Fruit fly (Drosophila melanogaster) whole organism, prepupa: ENCODE measurements around the gene santa-maria.

Experiments used
- CG10631 ChIP-seq: fragments of 200-800 bp; sonication (Bioruptor generic); optimal IDR thresholded peaks from 2 replicates; lab custom pipeline; 2016; ENCODE audit warnings: missing biosample characterization, missing genetic modification characterization
- CG10669 ChIP-seq: fragments of 200-800 bp; sonication (Bioruptor generic); optimal IDR thresholded peaks from 3 replicates; lab custom pipeline; 2018; ENCODE audit warnings: missing biosample characterization, mild to moderate bottlenecking, missing genetic modification characterization, moderate library complexity
- CG15336 ChIP-seq: fragments of 200-800 bp; sonication (Bioruptor generic); IDR thresholded peaks from 2 replicates; pipeline ENCODE4 v1.3.6; 2022; ENCODE audit warnings: missing biosample characterization, missing genetic modification characterization
- CG1621 ChIP-seq: fragments of 200-800 bp; sonication (Bioruptor generic); optimal IDR thresholded peaks from 3 replicates; lab custom pipeline; 2018; ENCODE audit warnings: missing biosample characterization, mild to moderate bottlenecking, missing genetic modification characterization
- CG16779 ChIP-seq: fragments of 200-800 bp; sonication (Bioruptor generic); optimal IDR thresholded peaks from 3 replicates; lab custom pipeline; 2017; ENCODE audit warnings: missing biosample characterization, mild to moderate bottlenecking, missing genetic modification characterization
- CG3032 ChIP-seq: fragments of 200-800 bp; optimal IDR thresholded peaks from 2 replicates; lab custom pipeline; 2019; ENCODE audit warnings: missing biosample characterization, mild to moderate bottlenecking, missing genetic modification characterization, moderate library complexity
- CG31627 ChIP-seq: fragments of 200-800 bp; sonication (Bioruptor generic); optimal IDR thresholded peaks from 3 replicates; lab custom pipeline; 2016; ENCODE audit warnings: missing biosample characterization, missing genetic modification characterization
- CG32006 ChIP-seq: fragments of 200-800 bp; sonication (Bioruptor generic); optimal IDR thresholded peaks from 3 replicates; lab custom pipeline; 2017; ENCODE audit warnings: missing biosample characterization, mild to moderate bottlenecking, missing genetic modification characterization
- CG34406 ChIP-seq: fragments of 200-800 bp; sonication (Bioruptor generic); optimal IDR thresholded peaks from 3 replicates; lab custom pipeline; 2016; ENCODE audit warnings: missing biosample characterization, missing genetic modification characterization
- CG3919 ChIP-seq: fragments of 200-800 bp; sonication (Bioruptor generic); optimal IDR thresholded peaks from 3 replicates; lab custom pipeline; 2016; ENCODE audit warnings: missing biosample characterization, missing genetic modification characterization
- CG4318 ChIP-seq: fragments of 200-800 bp; sonication (Bioruptor generic); optimal IDR thresholded peaks from 3 replicates; lab custom pipeline; 2017; ENCODE audit warnings: missing biosample characterization, mild to moderate bottlenecking, missing genetic modification characterization
- CG6276 ChIP-seq: fragments of 200-800 bp; sonication (Bioruptor generic); optimal IDR thresholded peaks from 2 replicates; lab custom pipeline; 2017; ENCODE audit warnings: missing biosample characterization, mild to moderate bottlenecking, missing genetic modification characterization
- CG6792 ChIP-seq: fragments of 200-800 bp; sonication (Bioruptor generic); optimal IDR thresholded peaks from 3 replicates; lab custom pipeline; 2016; ENCODE audit warnings: missing biosample characterization, missing genetic modification characterization
- CG6808 ChIP-seq: fragments of 200-800 bp; sonication (Bioruptor generic); optimal IDR thresholded peaks from 3 replicates; lab custom pipeline; 2017; ENCODE audit warnings: missing biosample characterization, missing genetic modification characterization, mild to moderate bottlenecking, moderate library complexity, missing genetic modification reagents
- CG6854 ChIP-seq: fragments of 200-800 bp; sonication (Bioruptor generic); optimal IDR thresholded peaks from 2 replicates; lab custom pipeline; 2017; ENCODE audit warnings: missing biosample characterization, mild to moderate bottlenecking, missing genetic modification characterization
- CG7368 ChIP-seq: fragments of 200-800 bp; sonication (Bioruptor generic); optimal IDR thresholded peaks from 3 replicates; lab custom pipeline; 2016; ENCODE audit warnings: missing biosample characterization, missing genetic modification characterization
- CG8119 ChIP-seq: fragments of 200-800 bp; sonication (Bioruptor generic); IDR thresholded peaks from 3 replicates; pipeline ENCODE4 v1.3.6; 2022; ENCODE audit warnings: missing biosample characterization, missing genetic modification characterization
- CG8319 ChIP-seq: fragments of 200-800 bp; sonication (Bioruptor generic); optimal IDR thresholded peaks from 3 replicates; lab custom pipeline; 2016; ENCODE audit warnings: missing biosample characterization, missing genetic modification characterization
- CG8632 ChIP-seq: fragments of 200-800 bp; sonication (Bioruptor generic); optimal IDR thresholded peaks from 3 replicates; lab custom pipeline; 2016; ENCODE audit warnings: missing biosample characterization, missing genetic modification characterization
- CG9139 ChIP-seq: fragments of 200-800 bp; sonication (Bioruptor generic); optimal IDR thresholded peaks from 3 replicates; lab custom pipeline; 2017; ENCODE audit warnings: missing biosample characterization, mild to moderate bottlenecking, missing genetic modification characterization
- Eip75B ChIP-seq: fragments of 200-800 bp; sonication (Bioruptor generic); optimal IDR thresholded peaks from 3 replicates; lab custom pipeline; 2016; ENCODE audit warnings: missing biosample characterization, missing genetic modification characterization
- Eip78C ChIP-seq: fragments of 200-800 bp; sonication (Bioruptor generic); peaks from one replicate; lab custom pipeline; 2016; ENCODE audit warnings: missing biosample characterization, missing genetic modification characterization
- Ets96B ChIP-seq: fragments of 200-800 bp; optimal IDR thresholded peaks from 2 replicates; lab custom pipeline; 2019; ENCODE audit warnings: missing biosample characterization, mild to moderate bottlenecking, missing genetic modification characterization, moderate library complexity
- Gug ChIP-seq: fragments of 200-800 bp; sonication (Bioruptor generic); IDR thresholded peaks from 2 replicates; pipeline ENCODE4 v1.3.6; 2022; ENCODE audit warnings: missing biosample characterization, missing genetic modification characterization
- Hr38 ChIP-seq: sonication (Bioruptor generic); optimal IDR thresholded peaks from 2 replicates; lab custom pipeline; 2016; ENCODE audit warnings: missing biosample characterization, missing genetic modification characterization
- Hr39 ChIP-seq: fragments of 200-800 bp; sonication (Bioruptor generic); optimal IDR thresholded peaks from 2 replicates; lab custom pipeline; 2016; ENCODE audit warnings: missing biosample characterization, missing genetic modification characterization
- Hr4 ChIP-seq: fragments of 200-800 bp; sonication (Bioruptor generic); optimal IDR thresholded peaks from 3 replicates; lab custom pipeline; 2016; ENCODE audit warnings: missing biosample characterization, missing genetic modification characterization
- Lpt ChIP-seq: fragments of 200-800 bp; sonication (Bioruptor generic); optimal IDR thresholded peaks from 3 replicates; lab custom pipeline; 2016; ENCODE audit warnings: missing biosample characterization, missing genetic modification characterization
- Met ChIP-seq: fragments of 200-800 bp; sonication (Bioruptor generic); optimal IDR thresholded peaks from 3 replicates; lab custom pipeline; 2016; ENCODE audit warnings: missing biosample characterization, missing genetic modification characterization
- OdsH ChIP-seq: fragments of 200-800 bp; sonication (Bioruptor generic); optimal IDR thresholded peaks from 3 replicates; lab custom pipeline; 2016; ENCODE audit warnings: missing biosample characterization, missing genetic modification characterization
- Smox ChIP-seq: fragments of 200-800 bp; sonication (Bioruptor generic); optimal IDR thresholded peaks from 3 replicates; lab custom pipeline; 2016; ENCODE audit warnings: missing biosample characterization, missing genetic modification characterization
- Sox102F ChIP-seq: fragments of 200-800 bp; sonication (Bioruptor generic); optimal IDR thresholded peaks from 2 replicates; lab custom pipeline; 2016; ENCODE audit warnings: missing biosample characterization, mild to moderate bottlenecking, missing genetic modification characterization
- Sox15 ChIP-seq: fragments of 200-800 bp; sonication (Bioruptor generic); optimal IDR thresholded peaks from 3 replicates; lab custom pipeline; 2016; ENCODE audit warnings: missing biosample characterization, missing genetic modification characterization
- achi ChIP-seq: fragments of 200-800 bp; sonication (Bioruptor generic); optimal IDR thresholded peaks from 3 replicates; lab custom pipeline; 2016; ENCODE audit warnings: missing biosample characterization, missing genetic modification characterization
- acj6 ChIP-seq: fragments of 200-800 bp; sonication (Bioruptor generic); optimal IDR thresholded peaks from 3 replicates; lab custom pipeline; 2016; ENCODE audit warnings: missing biosample characterization, missing genetic modification characterization
- cyc ChIP-seq: fragments of 200-800 bp; sonication (Bioruptor generic); optimal IDR thresholded peaks from 3 replicates; lab custom pipeline; 2016; ENCODE audit warnings: missing biosample characterization, missing genetic modification characterization
- dac ChIP-seq: fragments of 200-800 bp; sonication (Bioruptor generic); optimal IDR thresholded peaks from 2 replicates; lab custom pipeline; 2017; ENCODE audit warnings: missing biosample characterization, mild to moderate bottlenecking, missing genetic modification characterization
- dsx ChIP-seq: fragments of 200-800 bp; optimal IDR thresholded peaks from 3 replicates; lab custom pipeline; 2019; ENCODE audit warnings: missing biosample characterization, mild to moderate bottlenecking, missing genetic modification characterization, moderate library complexity; ENCODE audit not compliant: poor library complexity, severe bottlenecking
- eg ChIP-seq: fragments of 200-800 bp; sonication (Bioruptor generic); IDR thresholded peaks from 3 replicates; pipeline ENCODE4 v1.3.6; 2022; ENCODE audit warnings: missing biosample characterization, missing genetic modification characterization
- esn ChIP-seq: fragments of 200-800 bp; sonication (Bioruptor generic); optimal IDR thresholded peaks from 2 replicates; lab custom pipeline; 2016; ENCODE audit warnings: missing biosample characterization, mild to moderate bottlenecking, missing genetic modification characterization, moderate library complexity
- fkh ChIP-seq: fragments of 200-800 bp; sonication (Bioruptor generic); optimal IDR thresholded peaks from 3 replicates; lab custom pipeline; 2017; ENCODE audit warnings: missing biosample characterization, mild to moderate bottlenecking, missing genetic modification characterization, moderate library complexity
- lz ChIP-seq: fragments of 200-800 bp; sonication (Bioruptor generic); optimal IDR thresholded peaks from 3 replicates; lab custom pipeline; 2016; ENCODE audit warnings: missing biosample characterization, missing genetic modification characterization
- pdm3 ChIP-seq: fragments of 200-800 bp; sonication (Bioruptor generic); optimal IDR thresholded peaks from 3 replicates; lab custom pipeline; 2016; ENCODE audit warnings: missing biosample characterization, missing genetic modification characterization
- spab ChIP-seq: fragments of 200-800 bp; sonication (Bioruptor generic); optimal IDR thresholded peaks from 2 replicates; lab custom pipeline; 2017; ENCODE audit warnings: missing biosample characterization, mild to moderate bottlenecking, missing genetic modification characterization, missing genetic modification reagents
- ss ChIP-seq, 2 experiments: fragments of 200-800 bp; sonication (Bioruptor generic); optimal IDR thresholded peaks; 2 replicates in 1 of 2; 3 replicates in 1 of 2; lab custom pipeline; 2017 to 2018; ENCODE audit warnings: mild to moderate bottlenecking in 2 of 2, missing biosample characterization in 2 of 2, missing genetic modification characterization in 2 of 2, moderate library complexity in 1 of 2
- svp ChIP-seq: fragments of 200-800 bp; sonication (Bioruptor generic); peaks from one replicate; lab custom pipeline; 2016; ENCODE audit warnings: missing biosample characterization, missing genetic modification characterization
- topi ChIP-seq: fragments of 200-800 bp; sonication (Bioruptor generic); optimal IDR thresholded peaks from 3 replicates; lab custom pipeline; 2016; ENCODE audit warnings: missing biosample characterization, missing genetic modification characterization

santa-maria gene

DNA sequence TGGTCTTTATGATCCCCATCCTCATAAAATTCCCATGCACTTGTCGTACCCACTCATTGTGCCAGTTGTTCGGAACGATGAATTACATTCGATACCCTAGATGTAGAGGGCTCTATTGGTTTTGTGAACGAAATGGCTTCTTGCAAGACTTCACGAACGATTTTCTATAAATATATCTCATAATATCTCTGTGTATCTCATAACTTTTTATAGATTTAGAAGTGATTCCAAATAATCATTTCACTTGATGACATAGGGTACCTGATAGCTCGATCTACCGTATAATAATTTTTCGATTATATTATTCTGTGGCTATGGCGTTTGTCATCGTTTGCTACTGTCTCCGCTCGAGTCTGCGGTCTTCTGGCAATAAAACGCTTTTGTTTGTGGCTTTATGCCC is 54.1 kb downstream of the santa-maria start (continued):
- TF ChIP-seq Eip78C, result peak; percentile 87
- TF ChIP-seq CG34406 (GFP tag; lab: Kevin White, UChicago), result peak; percentile 62
- peak; percentile 77 for TF ChIP-seq CG6808 (GFP tag; lab: Kevin White, UChicago)
- TF ChIP-seq Met, result peak; percentile 72
- TF ChIP-seq Hr39 (GFP tag; lab: Kevin White, UChicago), result peak; percentile 68
- TF ChIP-seq CG6276 (GFP tag; lab: Kevin White, UChicago), result peak; percentile 52
- TF ChIP-seq pdm3, result peak; percentile 79
- peak; percentile 88 for TF ChIP-seq svp (GFP tag; lab: Kevin White, UChicago)
- peak; percentile 20 for TF ChIP-seq Lpt (GFP tag; lab: Kevin White, UChicago)
- TF ChIP-seq CG10631, result peak; percentile 65
- TF ChIP-seq achi (GFP tag; lab: Kevin White, UChicago), result peak; percentile 73
- TF ChIP-seq CG15336, result peak; percentile 52; the same call in 1 of the 2 replicates
- peak; percentile 66 for TF ChIP-seq Smox (GFP tag; lab: Kevin White, UChicago)
- peak; percentile 54 for TF ChIP-seq CG9139
- peak; percentile 72 for TF ChIP-seq CG31627 (GFP tag; lab: Kevin White, UChicago)
- peak; percentile 58 for TF ChIP-seq Sox15
- peak; percentile 9 for TF ChIP-seq CG6854 (GFP tag; lab: Kevin White, UChicago)
- TF ChIP-seq CG8319 (GFP tag; lab: Kevin White, UChicago), result peak; percentile 78
- TF ChIP-seq Hr4 (GFP tag; lab: Kevin White, UChicago), result peak; percentile 66
- peak; percentile 83 for TF ChIP-seq Eip75B (GFP tag; lab: Kevin White, UChicago)
- TF ChIP-seq CG4318 (GFP tag; lab: Kevin White, UChicago), result peak; percentile 33
- peak; percentile 74 for TF ChIP-seq spab (GFP tag; lab: Kevin White, UChicago)
- TF ChIP-seq Ets96B (tag; lab: Kevin White, UChicago), result peak; percentile 74
- TF ChIP-seq Sox102F (GFP tag; lab: Kevin White, UChicago), result peak; percentile 73
- TF ChIP-seq Gug, result peak; percentile 74
- no peak for TF ChIP-seq fkh
- TF ChIP-seq CG10669 (GFP tag; lab: Kevin White, UChicago), result peak; percentile 86
- TF ChIP-seq Hr38, result no peak
- no peak for TF ChIP-seq dac (GFP tag; lab: Kevin White, UChicago)

- peak; percentile 2 for TF ChIP-seq lz
- peak; percentile 6 for TF ChIP-seq Ets96B (tag; lab: Kevin White, UChicago)
- peak; percentile 22; the same call in 1 of the 3 replicates for TF ChIP-seq eg
- no peak for TF ChIP-seq CG16779 (tag; lab: Kevin White, UChicago)
- TF ChIP-seq Lpt (GFP tag; lab: Kevin White, UChicago), result no peak
- TF ChIP-seq CG8119 (GFP tag; lab: Robert Waterston, UW), result peak; percentile 54; the same call in 2 of the 3 replicates
- peak; percentile 66 for TF ChIP-seq CG15336
- TF ChIP-seq Smox (GFP tag; lab: Kevin White, UChicago), result peak; percentile 13
- peak; percentile 6 for TF ChIP-seq topi (GFP tag; lab: Kevin White, UChicago)
- TF ChIP-seq OdsH (GFP tag; lab: Kevin White, UChicago), result peak; percentile 45
- TF ChIP-seq ss (GFP tag; optimal IDR thresholded peaks at IDR 0.05; lab: Kevin White, UChicago), result peak in 1 of 2 experiments; percentile 6
- peak; percentile 53 for TF ChIP-seq CG8632 (GFP tag; lab: Kevin White, UChicago)
- no peak for TF ChIP-seq CG4318 (GFP tag; lab: Kevin White, UChicago)
- TF ChIP-seq CG32006 (GFP tag; lab: Kevin White, UChicago), result peak; percentile 52
- peak; percentile 20 for TF ChIP-seq Met
- peak; percentile 42 for TF ChIP-seq Hr4 (GFP tag; lab: Kevin White, UChicago)
- peak; percentile 20 for TF ChIP-seq Sox102F (GFP tag; lab: Kevin White, UChicago)
- peak; percentile 26 for TF ChIP-seq cyc (GFP tag; lab: Kevin White, UChicago)
- peak; percentile 50 for TF ChIP-seq svp (GFP tag; lab: Kevin White, UChicago)
- peak; percentile 33 for TF ChIP-seq CG6792
- no peak for TF ChIP-seq CG6276 (GFP tag; lab: Kevin White, UChicago)
- peak; percentile 38 for TF ChIP-seq esn (GFP tag; lab: Kevin White, UChicago)
- TF ChIP-seq achi (GFP tag; lab: Kevin White, UChicago), result peak; percentile 45
- peak; percentile 84 for TF ChIP-seq Eip78C
- TF ChIP-seq CG34406 (GFP tag; lab: Kevin White, UChicago), result peak; percentile 54
- TF ChIP-seq CG10669 (GFP tag; lab: Kevin White, UChicago), result no peak
- peak; percentile 21 for TF ChIP-seq pdm3
- TF ChIP-seq CG1621 (tag; lab: Kevin White, UChicago), result no peak
- no peak for TF ChIP-seq CG9139
- peak; percentile 36 for TF ChIP-seq CG3032
- TF ChIP-seq CG3919 (GFP tag; lab: Kevin White, UChicago), result peak; percentile 43
- TF ChIP-seq dsx (GFP tag; lab: Kevin White, UChicago), result peak; percentile 20
- TF ChIP-seq CG31627 (GFP tag; lab: Kevin White, UChicago), result peak; percentile 13
- TF ChIP-seq CG7368, result peak; percentile 14
- TF ChIP-seq acj6 (GFP tag; lab: Kevin White, UChicago), result peak; percentile 45
These were observed 55.2 kb downstream of the santa-maria start for dm6 chr2L:7395813-7396212.
